Worm (Caenorhabditis elegans) whole organism, L2 larva: ENCODE results near the gene C16A3.2.

ENCODE experiments used
- Y55F3AM.14 ChIP-seq: fragments of 200-800 bp; sonication (Bioruptor generic); optimal IDR thresholded peaks from 2 replicates; lab custom pipeline; 2018; ENCODE audit warnings: mild to moderate bottlenecking, missing genetic modification characterization, missing compliant biosample characterization
- aly-2 ChIP-seq: fragments of 150-350 bp; optimal IDR thresholded peaks from 2 replicates; lab custom pipeline; 2014; ENCODE audit warnings: missing biosample characterization, missing genetic modification characterization
- lin-39 ChIP-seq: fragments of 150-350 bp; optimal IDR thresholded peaks from 2 replicates; lab custom pipeline; 2014; ENCODE audit warnings: missing biosample characterization, missing genetic modification reagents, missing genetic modification characterization
- nhr-10 ChIP-seq: sonication (generic microtip); optimal IDR thresholded peaks from 2 replicates; lab custom pipeline; 2017; ENCODE audit warnings: missing biosample characterization, missing genetic modification characterization

- TF ChIP-seq nhr-10 (tag; lab: Kevin White, UChicago): no peak
- TF ChIP-seq aly-2: no peak
- TF ChIP-seq Y55F3AM.14: no peak
- TF ChIP-seq lin-39 (tag; lab: Kevin White, UChicago): no peak
Observed at ce11 chrIII:6358704-6359103, 30.9 kb upstream of the C16A3.2 start.
